Worm (Caenorhabditis elegans) whole organism, L1 larva: ENCODE results near the gene fip-1.

Experiments
- C16A3.4 ChIP-seq: fragments of 150-350 bp; optimal IDR thresholded peaks from 2 replicates; lab custom pipeline; 2014; ENCODE audit warnings: missing biosample characterization, missing genetic modification characterization
- Y116A8C.19 ChIP-seq: sonication (generic microtip); optimal IDR thresholded peaks from 2 replicates; lab custom pipeline; 2016; ENCODE audit warnings: missing compliant biosample characterization, missing genetic modification characterization, borderline replicate concordance
- aha-1 ChIP-seq: fragments of 150-350 bp; optimal IDR thresholded peaks from 2 replicates; lab custom pipeline; 2014; ENCODE audit warnings: missing biosample characterization, missing genetic modification characterization
- alr-1 ChIP-seq: fragments of 200-800 bp; sonication (Bioruptor generic); optimal IDR thresholded peaks from 2 replicates; lab custom pipeline; 2018; ENCODE audit warnings: borderline replicate concordance, mild to moderate bottlenecking, missing genetic modification characterization, missing compliant biosample characterization
- ama-1 ChIP-seq: fragments of 150-350 bp; optimal IDR thresholded peaks from 2 replicates; lab custom pipeline; 2014
- blmp-1 ChIP-seq: fragments of 150-350 bp; optimal IDR thresholded peaks from 2 replicates; lab custom pipeline; 2014; ENCODE audit warnings: missing biosample characterization, missing genetic modification characterization
- ceh-63 ChIP-seq: fragments of 200-800 bp; sonication (Bioruptor generic); optimal IDR thresholded peaks from 2 replicates; lab custom pipeline; 2018; ENCODE audit warnings: mild to moderate bottlenecking, missing genetic modification characterization, missing compliant biosample characterization
- ceh-8 ChIP-seq: fragments of 200-800 bp; sonication (Bioruptor generic); optimal IDR thresholded peaks from 2 replicates; lab custom pipeline; 2018; ENCODE audit warnings: mild to moderate bottlenecking, missing genetic modification characterization, moderate library complexity, missing compliant biosample characterization
- ceh-88 ChIP-seq: fragments of 200-800 bp; sonication (Bioruptor generic); IDR thresholded peaks from 2 replicates; pipeline ENCODE4 v1.3.6; 2022; ENCODE audit warnings: missing genetic modification characterization, missing compliant biosample characterization
- ceh-90 ChIP-seq: sonication (generic microtip); optimal IDR thresholded peaks from 2 replicates; lab custom pipeline; 2016; ENCODE audit warnings: missing genetic modification characterization, missing compliant biosample characterization
- ces-1 ChIP-seq: fragments of 150-350 bp; optimal IDR thresholded peaks from 2 replicates; lab custom pipeline; 2014; ENCODE audit warnings: missing biosample characterization, missing genetic modification reagents, missing genetic modification characterization
- dpl-1 ChIP-seq, 3 experiments: fragments of 150-350 bp in 2 of 3; sonication (generic microtip) in 1 of 3; optimal IDR thresholded peaks; 2 replicates each; lab custom pipeline; 2014 to 2017; ENCODE audit warnings: missing biosample characterization in 3 of 3, missing genetic modification characterization in 3 of 3, missing genetic modification reagents in 3 of 3
- dsc-1 ChIP-seq: sonication (generic microtip); optimal IDR thresholded peaks from 2 replicates; lab custom pipeline; 2016; ENCODE audit warnings: mild to moderate bottlenecking, missing genetic modification characterization, missing compliant biosample characterization
- efl-3 ChIP-seq: fragments of 200-800 bp; sonication (Bioruptor generic); optimal IDR thresholded peaks from 2 replicates; lab custom pipeline; 2018; ENCODE audit warnings: mild to moderate bottlenecking, missing genetic modification characterization, missing compliant biosample characterization
- elt-2 ChIP-seq: sonication (generic microtip); optimal IDR thresholded peaks from 2 replicates; lab custom pipeline; 2016; ENCODE audit warnings: missing genetic modification characterization, mild to moderate bottlenecking, inconsistent platforms, missing compliant biosample characterization, missing genetic modification reagents
- elt-3 ChIP-seq, 6 experiments: fragments of 150-350 bp in 1 of 6; sonication (generic microtip); optimal IDR thresholded peaks; 2 replicates each; lab custom pipeline; 2017 to 2018; ENCODE audit warnings: missing biosample characterization in 6 of 6, missing genetic modification characterization in 6 of 6, inconsistent platforms in 1 of 6
- ets-5 ChIP-seq: fragments of 200-800 bp; sonication (Bioruptor generic); IDR thresholded peaks from 2 replicates; pipeline ENCODE4 v1.3.6; 2022; ENCODE audit warnings: missing genetic modification characterization, missing compliant biosample characterization
- fkh-10 ChIP-seq: sonication (generic microtip); optimal IDR thresholded peaks from 2 replicates; lab custom pipeline; 2017; ENCODE audit warnings: missing biosample characterization, missing genetic modification reagents, missing genetic modification characterization
- fkh-8 ChIP-seq: sonication (generic microtip); optimal IDR thresholded peaks from 2 replicates; lab custom pipeline; 2016; ENCODE audit warnings: mild to moderate bottlenecking, missing genetic modification characterization, missing compliant biosample characterization
- grh-1 ChIP-seq: fragments of 200-800 bp; sonication (Bioruptor generic); IDR thresholded peaks from 2 replicates; pipeline ENCODE4 v1.3.6; 2022; ENCODE audit warnings: missing genetic modification reagents, missing genetic modification characterization, missing compliant biosample characterization
- hlh-17 ChIP-seq: fragments of 200-800 bp; sonication (Bioruptor generic); optimal IDR thresholded peaks from 2 replicates; lab custom pipeline; 2018; ENCODE audit warnings: missing genetic modification characterization, mild to moderate bottlenecking, missing compliant biosample characterization, moderate library complexity, borderline replicate concordance
- isw-1 ChIP-seq: fragments of 200-800 bp; sonication (Bioruptor generic); IDR thresholded peaks from 2 replicates; pipeline ENCODE4 v1.3.6; 2022; ENCODE audit warnings: missing genetic modification characterization, missing compliant biosample characterization
- jun-1 ChIP-seq: fragments of 150-350 bp; optimal IDR thresholded peaks from 2 replicates; lab custom pipeline; 2014; ENCODE audit warnings: missing biosample characterization, missing genetic modification reagents, missing genetic modification characterization
- lin-13 ChIP-seq: fragments of 150-350 bp; optimal IDR thresholded peaks from 2 replicates; lab custom pipeline; 2014; ENCODE audit warnings: missing biosample characterization, missing genetic modification reagents, missing genetic modification characterization
- lin-15B ChIP-seq: fragments of 150-350 bp; sonication (generic microtip); optimal IDR thresholded peaks from 3 replicates; lab custom pipeline; 2014; ENCODE audit warnings: missing biosample characterization, missing genetic modification characterization
- lsy-2 ChIP-seq, 2 experiments: fragments of 150-350 bp; optimal IDR thresholded peaks; 2 replicates each; lab custom pipeline; 2014; ENCODE audit warnings: missing biosample characterization in 2 of 2, missing genetic modification characterization in 2 of 2
- mab-9 ChIP-seq: fragments of 200-800 bp; sonication (Bioruptor generic); IDR thresholded peaks from 2 replicates; pipeline ENCODE4 v1.3.6; 2022; ENCODE audit warnings: missing genetic modification reagents, missing genetic modification characterization, missing compliant biosample characterization
- mdl-1 ChIP-seq, 2 experiments: fragments of 150-350 bp; optimal IDR thresholded peaks; 2 replicates each; lab custom pipeline; 2014 to 2017; ENCODE audit warnings: missing biosample characterization in 2 of 2, missing genetic modification characterization in 2 of 2, inconsistent platforms in 1 of 2
- mef-2 ChIP-seq: fragments of 150-350 bp; optimal IDR thresholded peaks from 2 replicates; lab custom pipeline; 2014; ENCODE audit warnings: missing biosample characterization, missing genetic modification characterization
- mep-1 ChIP-seq: fragments of 150-350 bp; optimal IDR thresholded peaks from 2 replicates; lab custom pipeline; 2014; ENCODE audit warnings: missing biosample characterization, missing genetic modification characterization
- nhr-19 ChIP-seq: fragments of 200-800 bp; sonication (Bioruptor generic); conservative IDR thresholded peaks from 2 replicates; pipeline ENCODE4 v1.3.6; 2022; ENCODE audit warnings: missing genetic modification characterization, missing compliant biosample characterization
- nhr-20 ChIP-seq: sonication (generic microtip); optimal IDR thresholded peaks from 2 replicates; lab custom pipeline; 2016; ENCODE audit warnings: mild to moderate bottlenecking, missing genetic modification characterization, missing compliant biosample characterization
- nhr-28 ChIP-seq: fragments of 150-350 bp; optimal IDR thresholded peaks from 2 replicates; lab custom pipeline; 2014; ENCODE audit warnings: missing biosample characterization, missing genetic modification characterization
- nhr-47 ChIP-seq: sonication (generic microtip); optimal IDR thresholded peaks from 2 replicates; lab custom pipeline; 2016; ENCODE audit warnings: mild to moderate bottlenecking, missing genetic modification characterization, moderate library complexity, missing compliant biosample characterization
- nhr-71 ChIP-seq: sonication (generic microtip); optimal IDR thresholded peaks from 2 replicates; lab custom pipeline; 2016; ENCODE audit warnings: mild to moderate bottlenecking, missing genetic modification characterization, moderate library complexity, missing compliant biosample characterization
- nhr-77 ChIP-seq: fragments of 150-350 bp; optimal IDR thresholded peaks from 2 replicates; lab custom pipeline; 2014; ENCODE audit warnings: missing biosample characterization, missing genetic modification characterization
- nhr-84 ChIP-seq: sonication (generic microtip); optimal IDR thresholded peaks from 2 replicates; lab custom pipeline; 2017; ENCODE audit warnings: missing biosample characterization, missing genetic modification characterization
- nhr-90 ChIP-seq: sonication (generic microtip); optimal IDR thresholded peaks from 2 replicates; lab custom pipeline; 2016; ENCODE audit warnings: mild to moderate bottlenecking, missing genetic modification characterization, missing compliant biosample characterization; ENCODE audit not compliant: poor library complexity
- pag-3 ChIP-seq: sonication (generic microtip); optimal IDR thresholded peaks from 2 replicates; lab custom pipeline; 2017; ENCODE audit warnings: missing genetic modification characterization, mild to moderate bottlenecking, missing compliant biosample characterization, antibody characterized with exemption, borderline replicate concordance; ENCODE audit not compliant: insufficient read depth
- pqm-1 ChIP-seq: sonication (generic microtip); optimal IDR thresholded peaks from 3 replicates; lab custom pipeline; 2017; ENCODE audit warnings: missing biosample characterization, missing genetic modification characterization
- skn-1 ChIP-seq: fragments of 150-350 bp; optimal IDR thresholded peaks from 2 replicates; lab custom pipeline; 2014; ENCODE audit warnings: missing biosample characterization, missing genetic modification characterization
- snpc-4 ChIP-seq: fragments of 150-350 bp; optimal IDR thresholded peaks from 2 replicates; lab custom pipeline; 2014; ENCODE audit warnings: missing biosample characterization, missing genetic modification characterization
- snu-23 ChIP-seq: sonication (generic microtip); optimal IDR thresholded peaks from 2 replicates; lab custom pipeline; 2016; ENCODE audit warnings: missing genetic modification characterization, missing compliant biosample characterization
- sptf-1 ChIP-seq: fragments of 150-350 bp; optimal IDR thresholded peaks from 2 replicates; lab custom pipeline; 2014; ENCODE audit warnings: missing biosample characterization, missing genetic modification characterization
- sup-37 ChIP-seq: fragments of 200-800 bp; sonication (Bioruptor generic); optimal IDR thresholded peaks from 2 replicates; lab custom pipeline; 2018; ENCODE audit warnings: mild to moderate bottlenecking, missing genetic modification characterization, missing compliant biosample characterization
- tbx-2 ChIP-seq: sonication (generic microtip); optimal IDR thresholded peaks from 2 replicates; lab custom pipeline; 2016; ENCODE audit warnings: missing genetic modification characterization, missing compliant biosample characterization
- tlp-1 ChIP-seq: fragments of 150-350 bp; optimal IDR thresholded peaks from 2 replicates; lab custom pipeline; 2014; ENCODE audit warnings: missing biosample characterization, missing genetic modification characterization
- unc-30 ChIP-seq: sonication (generic microtip); optimal IDR thresholded peaks from 2 replicates; lab custom pipeline; 2017; ENCODE audit warnings: missing biosample characterization, missing genetic modification characterization
- unc-62 ChIP-seq: fragments of 150-350 bp; optimal IDR thresholded peaks from 2 replicates; lab custom pipeline; 2014; ENCODE audit warnings: missing biosample characterization, missing genetic modification reagents, missing genetic modification characterization
- unc-86 ChIP-seq: sonication (generic microtip); optimal IDR thresholded peaks from 2 replicates; lab custom pipeline; 2016; ENCODE audit warnings: missing genetic modification characterization, missing compliant biosample characterization
- unc-98 ChIP-seq: fragments of 200-800 bp; sonication (Bioruptor generic); IDR thresholded peaks from 2 replicates; pipeline ENCODE4 v1.3.6; 2022; ENCODE audit warnings: missing genetic modification characterization, missing compliant biosample characterization
- vab-15 ChIP-seq: sonication (generic microtip); optimal IDR thresholded peaks from 2 replicates; lab custom pipeline; 2017; ENCODE audit warnings: missing genotype, mild to moderate bottlenecking, missing genetic modification characterization, missing compliant biosample characterization
- zip-4 ChIP-seq: fragments of 200-800 bp; sonication (Bioruptor generic); optimal IDR thresholded peaks from 2 replicates; lab custom pipeline; 2018; ENCODE audit warnings: mild to moderate bottlenecking, missing genetic modification characterization, moderate library complexity, missing compliant biosample characterization

Gene fip-1

DNA sequence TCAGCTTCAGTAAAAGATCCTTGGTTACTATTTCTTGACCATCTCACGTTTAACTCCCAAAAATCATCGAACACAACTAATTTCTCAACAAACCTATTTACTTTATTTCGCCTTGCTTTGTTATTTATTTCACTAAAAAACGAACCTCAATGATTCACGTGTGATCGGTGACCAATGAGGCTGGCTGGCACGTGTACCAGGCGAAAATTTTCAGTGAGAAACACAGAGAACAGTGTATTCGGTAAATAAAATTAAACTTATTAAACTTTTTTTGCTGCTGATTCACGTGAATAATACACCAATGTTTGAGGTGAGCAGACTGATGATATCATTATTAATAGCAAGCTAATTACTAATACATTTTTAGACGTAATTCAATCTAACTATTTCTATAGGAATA is 15.9 kb downstream of the fip-1 start:
- TF ChIP-seq mab-9 (GFP tag; lab: Robert Waterston, UW) (no peak), unc-62 (GFP tag; lab: Kevin White, UChicago) (no peak), sup-37 (no peak), grh-1 (GFP tag; lab: Robert Waterston, UW) (no peak), lin-13 (GFP tag; lab: Kevin White, UChicago) (no peak), ceh-88 (GFP tag; lab: Robert Waterston, UW) (no peak), ceh-8 (GFP tag; lab: Kevin White, UChicago) (peak; percentile 56), C16A3.4 (tag; lab: Kevin White, UChicago) (no peak), unc-86 (tag; lab: Kevin White, UChicago) (no peak), zip-4 (GFP tag; lab: Kevin White, UChicago) (no peak), fkh-8 (no peak), unc-98 (GFP tag; lab: Robert Waterston, UW) (no peak), ama-1 (lab: Kevin White, UChicago) (no peak), nhr-71 (peak; percentile 51), pqm-1 (no peak), ets-5 (GFP tag; lab: Robert Waterston, UW) (no peak), skn-1 (tag; lab: Kevin White, UChicago) (no peak), nhr-19 (GFP tag; lab: Robert Waterston, UW) (peak; percentile 24; the same call in 1 of the 2 replicates), alr-1 (tag; lab: Kevin White, UChicago) (no peak), fkh-10 (GFP tag; lab: Kevin White, UChicago) (no peak), sptf-1 (tag; lab: Kevin White, UChicago) (no peak), unc-30 (no peak), hlh-17 (GFP tag; lab: Kevin White, UChicago) (no peak), efl-3 (GFP tag; lab: Kevin White, UChicago) (no peak), ceh-90 (tag; lab: Kevin White, UChicago) (no peak), tbx-2 (tag; lab: Kevin White, UChicago) (peak; percentile 5), mep-1 (tag; lab: Kevin White, UChicago) (no peak), aha-1 (no peak), nhr-77 (no peak), elt-3 (tag; optimal IDR thresholded peaks at IDR 0.05; lab: Kevin White, UChicago) (peak in 1 of 6 experiments; percentile 38), blmp-1 (tag; lab: Kevin White, UChicago) (no peak), nhr-20 (peak; percentile 60), ceh-63 (no peak), elt-2 (tag; lab: Kevin White, UChicago) (no peak), isw-1 (GFP tag; lab: Robert Waterston, UW) (no peak), nhr-84 (tag; lab: Kevin White, UChicago) (no peak), nhr-90 (tag; lab: Kevin White, UChicago) (no peak), tlp-1 (no peak), vab-15 (no peak), snu-23 (peak; percentile 40), lsy-2 (tag; optimal IDR thresholded peaks at IDR 0.05; lab: Kevin White, UChicago) (no peak), Y116A8C.19 (tag; lab: Kevin White, UChicago) (no peak), lin-15B (no peak), mef-2 (no peak), ces-1 (no peak), nhr-28 (no peak), mdl-1 (tag; optimal IDR thresholded peaks at IDR 0.05; lab: Kevin White, UChicago) (peak in 1 of 2 experiments; percentile 2), dsc-1 (tag; lab: Kevin White, UChicago) (no peak), dpl-1 (GFP tag; optimal IDR thresholded peaks at IDR 0.05; lab: Kevin White, UChicago) (no peak), nhr-47 (no peak), pag-3 (tag; lab: Kevin White, UChicago) (no peak), jun-1 (no peak), snpc-4 (tag; lab: Kevin White, UChicago) (no peak)
